Worm (Caenorhabditis elegans): ENCODE results near the gene Y54E2A.7.

The Y54E2A.7 gene

DNA sequence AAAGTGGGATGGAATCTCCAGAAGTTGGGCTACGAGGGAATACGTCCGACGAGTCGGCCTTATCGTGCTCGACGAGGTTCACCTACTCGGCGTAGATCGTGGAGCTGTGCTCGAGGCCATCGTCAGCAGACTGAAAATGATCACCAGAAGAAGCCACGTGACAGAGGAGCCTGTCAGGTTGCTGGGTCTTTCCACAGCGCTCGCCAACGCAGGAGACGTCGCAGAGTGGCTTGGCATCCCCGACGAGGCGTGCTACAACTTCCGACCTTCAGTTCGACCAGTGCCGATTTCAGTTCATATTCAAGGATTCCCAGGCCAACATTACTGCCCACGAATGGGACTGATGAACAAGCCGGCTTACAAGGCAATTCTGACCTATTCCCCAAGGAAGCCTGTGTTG is 1.7 kb downstream of the Y54E2A.7 start:
- TF ChIP-seq egl-27 (tag; optimal IDR thresholded peaks at IDR 0.05) = no peak
- no peak for TF ChIP-seq ztf-4 (tag; optimal IDR thresholded peaks at IDR 0.05)
- TF ChIP-seq nhr-11 (tag; optimal IDR thresholded peaks at IDR 0.05) = no peak
- no peak for TF ChIP-seq elt-3 (tag; optimal IDR thresholded peaks at IDR 0.05)
- no peak for TF ChIP-seq ztf-11 (tag; optimal IDR thresholded peaks at IDR 0.05)
- no peak for TF ChIP-seq lin-39 (tag; optimal IDR thresholded peaks at IDR 0.05)
- no peak for TF ChIP-seq eor-1 (tag; optimal IDR thresholded peaks at IDR 0.05)
- no peak for TF ChIP-seq hmg-11 (tag; optimal IDR thresholded peaks at IDR 0.05)
- TF ChIP-seq elt-2 (tag; optimal IDR thresholded peaks at IDR 0.05) = no peak

DNA sequence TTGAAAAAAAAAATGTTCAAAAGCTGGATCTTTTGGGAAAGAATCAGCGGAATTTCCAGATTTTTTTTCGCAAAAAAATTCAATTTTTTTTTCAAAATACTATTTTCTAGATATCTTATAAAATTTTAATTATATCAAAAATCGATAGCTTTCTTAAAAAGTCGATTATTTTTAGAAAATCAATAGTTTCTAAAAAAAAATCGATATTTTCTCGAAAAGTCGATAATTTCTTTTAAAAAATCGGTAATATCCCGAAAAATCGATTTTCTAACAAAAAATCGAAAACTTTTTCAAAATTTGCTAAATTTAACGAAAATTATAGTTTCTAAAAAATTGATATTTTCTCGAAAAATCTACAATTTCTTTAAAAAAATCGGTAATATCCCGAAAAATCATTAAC is 4.0 kb downstream of the Y54E2A.7 start:
- TF ChIP-seq fos-1 (tag; optimal IDR thresholded peaks at IDR 0.05) (no peak), ceh-28 (tag; optimal IDR thresholded peaks at IDR 0.05) (peak; percentile 78)

DNA sequence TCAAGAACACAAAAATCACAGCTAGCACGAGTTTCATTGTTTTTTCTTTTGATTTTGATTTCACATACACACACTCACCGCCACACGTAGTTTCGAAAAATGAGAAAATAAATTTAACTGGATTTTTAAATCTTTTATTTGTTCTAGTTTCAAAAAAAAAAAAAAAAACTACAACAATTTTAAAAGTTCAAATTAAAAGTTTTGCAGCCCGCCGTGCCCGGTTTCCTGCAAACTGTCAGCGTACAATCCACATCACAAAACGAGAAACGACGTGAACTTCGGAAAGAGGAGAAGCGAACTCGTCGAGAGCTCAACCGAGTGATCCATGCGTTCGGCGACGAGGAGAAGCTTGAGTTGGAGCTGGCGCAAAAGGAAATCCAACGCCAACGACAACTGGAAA is 15.1 kb downstream of the Y54E2A.7 start, which contains the start of gene Y54E2A.5:
Y54E2A.5 (minus strand) TSS at position 101 of the 400 bp plus-strand sequence.
- TF ChIP-seq eor-1 (tag; optimal IDR thresholded peaks at IDR 0.05) (no peak), nhr-25 (tag; optimal IDR thresholded peaks at IDR 0.05) (no peak), hmg-11 (tag; optimal IDR thresholded peaks at IDR 0.05) (no peak), snpc-4 (tag; optimal IDR thresholded peaks at IDR 0.05) (no peak), ztf-4 (tag; optimal IDR thresholded peaks at IDR 0.05) (no peak), egl-27 (tag; optimal IDR thresholded peaks at IDR 0.05) (no peak), unc-62 (GFP tag; optimal IDR thresholded peaks at IDR 0.05) (no peak), nhr-76 (tag; optimal IDR thresholded peaks at IDR 0.05) (no peak), pqm-1 (tag; optimal IDR thresholded peaks at IDR 0.05) (no peak), mml-1 (tag; optimal IDR thresholded peaks at IDR 0.05) (no peak), fos-1 (tag; optimal IDR thresholded peaks at IDR 0.05) (no peak), nhr-67 (tag; optimal IDR thresholded peaks at IDR 0.05) (no peak), ceh-16 (tag; optimal IDR thresholded peaks at IDR 0.05) (no peak), ceh-9 (tag; optimal IDR thresholded peaks at IDR 0.05) (no peak), mdl-1 (tag; optimal IDR thresholded peaks at IDR 0.05) (no peak), pha-4 (tag; optimal IDR thresholded peaks at IDR 0.05) (no peak), nhr-237 (tag; optimal IDR thresholded peaks at IDR 0.05) (no peak), lin-15B (tag; optimal IDR thresholded peaks at IDR 0.05) (no peak)

DNA sequence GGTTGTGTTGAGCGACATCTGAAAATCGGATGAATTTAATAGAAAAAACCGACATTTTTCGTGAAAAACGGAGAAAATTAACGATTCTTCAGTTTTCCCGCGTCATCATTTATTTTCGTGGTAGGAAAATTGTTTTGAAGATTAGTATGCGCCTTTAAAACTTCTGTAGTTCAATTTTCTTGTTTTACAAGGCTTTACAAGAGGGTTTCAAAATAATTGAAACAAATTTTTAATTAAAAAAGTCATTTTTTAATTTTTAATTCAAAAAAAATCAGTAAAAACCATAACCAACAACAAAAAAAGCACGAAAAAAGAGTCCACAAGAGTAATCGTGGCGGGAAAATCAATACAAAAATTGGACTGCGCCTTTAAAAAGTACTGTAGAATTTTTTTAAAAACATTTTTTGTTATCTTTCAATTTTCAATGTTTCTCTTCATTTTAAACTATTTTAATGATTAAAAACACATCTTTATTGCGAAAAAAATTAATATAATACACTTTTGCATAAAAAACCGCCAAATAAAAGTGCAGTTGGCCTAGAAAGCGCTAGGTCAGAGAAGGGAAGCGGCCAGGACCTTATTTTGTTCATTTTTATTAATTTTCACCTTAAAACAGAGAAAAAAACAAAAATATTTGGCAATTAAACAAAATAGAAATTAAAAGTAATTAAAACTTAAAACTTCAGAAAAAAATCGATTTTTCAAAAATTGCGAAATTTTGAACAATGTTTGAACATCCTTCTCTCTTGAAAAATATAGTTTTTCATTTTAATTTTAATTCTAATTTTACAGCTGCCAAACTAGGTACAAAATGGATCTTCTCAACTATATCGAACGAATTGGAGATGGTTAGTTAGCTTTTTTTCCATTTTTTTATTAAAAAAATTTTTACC is 18.7 kb downstream of the Y54E2A.7 start, which contains the start of the genes tac-1 and Y54E2A.4:
tac-1 (minus strand) TSS at position 20 of the 893 bp plus-strand sequence.
Y54E2A.4 (plus strand) TSS at position 765 of the 893 bp plus-strand sequence.
- TF ChIP-seq pqm-1 (tag; optimal IDR thresholded peaks at IDR 0.05) = no peak
- no peak for TF ChIP-seq nfya-1 (tag; optimal IDR thresholded peaks at IDR 0.05; ENCODE audit: insufficient read depth)
- peak; percentile 36 for TF ChIP-seq pha-4 (tag; optimal IDR thresholded peaks at IDR 0.05)
- no peak for TF ChIP-seq nhr-11 (tag; optimal IDR thresholded peaks at IDR 0.05)
- no peak for TF ChIP-seq skn-1 (tag; optimal IDR thresholded peaks at IDR 0.05)
- TF ChIP-seq nhr-23 (tag; optimal IDR thresholded peaks at IDR 0.05) = no peak
- peak; percentile 12 for TF ChIP-seq lin-15B (tag; optimal IDR thresholded peaks at IDR 0.05)
- no peak for TF ChIP-seq elt-2 (tag; optimal IDR thresholded peaks at IDR 0.05)
- TF ChIP-seq ama-1 (optimal IDR thresholded peaks at IDR 0.05) = no peak
- TF ChIP-seq mdl-1 (tag; optimal IDR thresholded peaks at IDR 0.05) = no peak

DNA sequence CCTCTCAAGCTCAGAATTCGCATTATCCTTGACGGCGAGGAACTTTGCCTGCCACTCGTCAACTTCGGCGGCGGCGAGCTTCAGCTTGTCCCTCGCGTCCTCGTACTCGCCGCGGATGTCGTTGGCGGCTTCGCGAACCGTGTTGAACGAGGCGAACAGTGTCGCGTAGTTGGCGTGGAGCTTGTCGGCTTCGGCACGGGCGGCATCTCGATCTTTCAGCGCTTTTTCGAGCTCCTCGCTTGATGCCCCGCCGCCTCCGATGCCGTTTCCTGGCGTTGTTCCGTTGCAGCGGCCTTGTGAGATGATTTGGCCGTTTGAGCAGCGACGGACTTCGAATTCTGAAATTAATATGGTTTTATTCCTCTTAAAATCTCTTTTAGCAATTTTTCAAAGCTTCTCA is 19.6 kb downstream of the Y54E2A.7 start:
- TF ChIP-seq hmg-11 (tag; optimal IDR thresholded peaks at IDR 0.05) (no peak), fkh-2 (tag; optimal IDR thresholded peaks at IDR 0.05) (no peak), ceh-9 (tag; optimal IDR thresholded peaks at IDR 0.05) (no peak), mdl-1 (tag; optimal IDR thresholded peaks at IDR 0.05) (no peak), elt-1 (tag; optimal IDR thresholded peaks at IDR 0.05) (no peak), egl-27 (tag; optimal IDR thresholded peaks at IDR 0.05) (no peak), skn-1 (tag; optimal IDR thresholded peaks at IDR 0.05) (no peak), eor-1 (tag; optimal IDR thresholded peaks at IDR 0.05) (no peak), R02D3.7 (tag; optimal IDR thresholded peaks at IDR 0.05) (no peak), ama-1 (optimal IDR thresholded peaks at IDR 0.05) (no peak), nhr-77 (tag; optimal IDR thresholded peaks at IDR 0.05) (no peak), elt-2 (tag; optimal IDR thresholded peaks at IDR 0.05) (no peak), egl-5 (tag; optimal IDR thresholded peaks at IDR 0.05) (no peak), zag-1 (tag; optimal IDR thresholded peaks at IDR 0.05) (no peak), lin-15B (tag; optimal IDR thresholded peaks at IDR 0.05) (no peak), nfya-1 (tag; optimal IDR thresholded peaks at IDR 0.05; ENCODE audit: insufficient read depth) (no peak), daf-12 (tag; optimal IDR thresholded peaks at IDR 0.05) (no peak)
